Fruit fly (Drosophila melanogaster) whole organism, wandering third instar larva: ENCODE data around the gene cact.

ENCODE experiments used
- Abd-B ChIP-seq: fragments of >200 bp; optimal IDR thresholded peaks from 2 replicates; lab custom pipeline; 2017; ENCODE audit warnings: missing biosample characterization, missing genetic modification characterization
- CG32264 ChIP-seq: fragments of 200-800 bp; sonication (Bioruptor generic); optimal IDR thresholded peaks from 2 replicates; lab custom pipeline; 2016; ENCODE audit warnings: missing biosample characterization, missing genetic modification characterization
- CG9705 ChIP-seq: fragments of 200-800 bp; sonication (Bioruptor generic); optimal IDR thresholded peaks from 2 replicates; lab custom pipeline; 2018; ENCODE audit warnings: missing biosample characterization, mild to moderate bottlenecking, missing genetic modification characterization
- CrebA ChIP-seq: fragments of 200-800 bp; sonication (Bioruptor generic); optimal IDR thresholded peaks from 2 replicates; lab custom pipeline; 2016; ENCODE audit warnings: missing biosample characterization, mild to moderate bottlenecking, missing genetic modification characterization, borderline replicate concordance
- Dfd ChIP-seq: fragments of >200 bp; optimal IDR thresholded peaks from 2 replicates; lab custom pipeline; 2017; ENCODE audit warnings: missing biosample characterization, missing genetic modification characterization
- Dif ChIP-seq: fragments of 200-275, 200-300 bp; sonication (Bioruptor generic); optimal IDR thresholded peaks from 2 replicates; lab custom pipeline; 2018; ENCODE audit warnings: missing biosample characterization, missing genetic modification characterization; ENCODE audit not compliant: partially characterized antibody
- HLH106 ChIP-seq: fragments of 200-800 bp; optimal IDR thresholded peaks from 3 replicates; lab custom pipeline; 2019; ENCODE audit warnings: missing biosample characterization, mild to moderate bottlenecking, missing genetic modification characterization, moderate library complexity
- Hnf4 ChIP-seq: fragments of 200-800 bp; sonication (Bioruptor generic); optimal IDR thresholded peaks from 2 replicates; lab custom pipeline; 2016; ENCODE audit warnings: missing biosample characterization, mild to moderate bottlenecking, missing genetic modification characterization
- Hr78 ChIP-seq: fragments of >200 bp; optimal IDR thresholded peaks from 2 replicates; lab custom pipeline; 2017; ENCODE audit warnings: missing biosample characterization, missing genetic modification characterization
- Hr83 ChIP-seq: fragments of 200-300 bp; sonication (Bioruptor generic); optimal IDR thresholded peaks from 2 replicates; lab custom pipeline; 2016; ENCODE audit warnings: missing biosample characterization, mild to moderate bottlenecking, missing genetic modification characterization, moderate library complexity; ENCODE audit not compliant: poor library complexity, severe bottlenecking
- Jra ChIP-seq: sonication (Bioruptor generic); optimal IDR thresholded peaks from 2 replicates; lab custom pipeline; 2016; ENCODE audit warnings: missing biosample characterization, missing genetic modification characterization
- Mio ChIP-seq: sonication (Bioruptor generic); optimal IDR thresholded peaks from 2 replicates; lab custom pipeline; 2016; ENCODE audit warnings: missing biosample characterization, missing genetic modification characterization
- Myc ChIP-seq: fragments of >200 bp; optimal IDR thresholded peaks from 2 replicates; lab custom pipeline; 2017
- N ChIP-seq: fragments of >200 bp; optimal IDR thresholded peaks from 2 replicates; lab custom pipeline; 2018; ENCODE audit warnings: missing biosample characterization, missing external identifiers, missing genetic modification characterization
- OdsH ChIP-seq: fragments of 200-800 bp; sonication (Bioruptor generic); optimal IDR thresholded peaks from 2 replicates; lab custom pipeline; 2016; ENCODE audit warnings: missing biosample characterization, mild to moderate bottlenecking, missing genetic modification characterization
- Rel ChIP-seq, 2 experiments: fragments of 200-800 bp; sonication (Bioruptor generic) in 1 of 2; optimal IDR thresholded peaks; 2 replicates in 1 of 2; 3 replicates in 1 of 2; lab custom pipeline; 2016 to 2019; ENCODE audit warnings: mild to moderate bottlenecking in 2 of 2, missing biosample characterization in 2 of 2, missing genetic modification characterization in 2 of 2, moderate library complexity in 1 of 2
- Sp1 ChIP-seq: fragments of 200-800 bp; sonication (Bioruptor generic); optimal IDR thresholded peaks from 3 replicates; lab custom pipeline; 2019; ENCODE audit warnings: missing biosample characterization, mild to moderate bottlenecking, missing genetic modification characterization, moderate library complexity
- br ChIP-seq: fragments of 200-800 bp; sonication (Bioruptor generic); optimal IDR thresholded peaks from 2 replicates; lab custom pipeline; 2016; ENCODE audit warnings: missing biosample characterization, missing genetic modification characterization
- brk ChIP-seq: fragments of 200-800 bp; sonication (Bioruptor generic); optimal IDR thresholded peaks from 2 replicates; lab custom pipeline; 2016; ENCODE audit warnings: missing biosample characterization, mild to moderate bottlenecking, missing genetic modification characterization
- dl ChIP-seq, 2 experiments: fragments of 175-275, 200-275 bp in 1 of 2; fragments of 200-275 bp in 1 of 2; sonication (Bioruptor generic); optimal IDR thresholded peaks; lab custom pipeline; 2018; ENCODE audit warnings: mild to moderate bottlenecking in 2 of 2, missing biosample characterization in 2 of 2, missing genetic modification characterization in 2 of 2, moderate library complexity in 2 of 2; ENCODE audit not compliant: partially characterized antibody in 2 of 2, insufficient read depth in 1 of 2
- dmrt93B ChIP-seq: fragments of 200-800 bp; sonication (Bioruptor generic); optimal IDR thresholded peaks from 2 replicates; lab custom pipeline; 2018; ENCODE audit warnings: missing biosample characterization, mild to moderate bottlenecking, missing genetic modification characterization
- foxo ChIP-seq, 2 experiments: fragments of 200-800 bp; sonication (Bioruptor generic); optimal IDR thresholded peaks; 2 replicates in 1 of 2; 3 replicates in 1 of 2; lab custom pipeline; 2016 to 2017; ENCODE audit warnings: missing biosample characterization in 2 of 2, missing genetic modification characterization in 2 of 2
- fru ChIP-seq: fragments of 200-800 bp; sonication (Bioruptor generic); optimal IDR thresholded peaks from 3 replicates; lab custom pipeline; 2016; ENCODE audit warnings: missing biosample characterization, mild to moderate bottlenecking, missing genetic modification characterization
- h ChIP-seq: fragments of 200-800 bp; sonication (Bioruptor generic); optimal IDR thresholded peaks from 3 replicates; lab custom pipeline; 2016; ENCODE audit warnings: missing biosample characterization, mild to moderate bottlenecking, missing genetic modification characterization
- jim ChIP-seq: fragments of 175-275, 200-325 bp; sonication (Bioruptor generic); optimal IDR thresholded peaks from 2 replicates; lab custom pipeline; 2016; ENCODE audit warnings: missing biosample characterization, mild to moderate bottlenecking, missing genetic modification characterization
- lola ChIP-seq: fragments of >200 bp; optimal IDR thresholded peaks from 2 replicates; lab custom pipeline; 2017; ENCODE audit warnings: missing biosample characterization, missing genetic modification characterization
- psq ChIP-seq: fragments of 200-800 bp; sonication (Bioruptor generic); optimal IDR thresholded peaks from 3 replicates; lab custom pipeline; 2017; ENCODE audit warnings: missing biosample characterization, mild to moderate bottlenecking, missing genetic modification characterization, moderate library complexity
- rgr ChIP-seq: fragments of 200-800 bp; sonication (Bioruptor generic); optimal IDR thresholded peaks from 3 replicates; lab custom pipeline; 2016; ENCODE audit warnings: missing biosample characterization, mild to moderate bottlenecking, missing genetic modification characterization
- sage ChIP-seq: fragments of 200-800 bp; sonication (Bioruptor generic); optimal IDR thresholded peaks from 2 replicates; lab custom pipeline; 2016; ENCODE audit warnings: missing biosample characterization, mild to moderate bottlenecking, missing genetic modification characterization
- sv ChIP-seq: fragments of 200-800 bp; sonication (Bioruptor generic); optimal IDR thresholded peaks from 3 replicates; lab custom pipeline; 2016; ENCODE audit warnings: missing biosample characterization, missing genetic modification characterization
- tai ChIP-seq: sonication (Bioruptor generic); optimal IDR thresholded peaks from 2 replicates; lab custom pipeline; 2016; ENCODE audit warnings: missing biosample characterization, missing genetic modification characterization
- woc ChIP-seq: sonication (Bioruptor generic); optimal IDR thresholded peaks from 2 replicates; lab custom pipeline; 2016; ENCODE audit warnings: missing biosample characterization, mild to moderate bottlenecking, missing genetic modification characterization

Gene cact

dm6 chr2L:16319743-16320142 is 6.3 kb downstream of the cact start:
- TF ChIP-seq fru (GFP tag; lab: Kevin White, UChicago) (peak; percentile 93), dl (GFP tag; optimal IDR thresholded peaks at IDR 0.05; lab: Kevin White, UChicago; ENCODE audit: insufficient read depth in 1 of 2, partially characterized antibody in 2 of 2) (peak in 1 of 2 experiments; percentile 80), Hr83 (GFP tag; lab: Kevin White, UChicago) (peak; percentile 16), tai (no peak), brk (GFP tag; lab: Kevin White, UChicago) (no peak), h (GFP tag; lab: Kevin White, UChicago) (peak; percentile 11), Dif (GFP tag; lab: Kevin White, UChicago) (no peak), HLH106 (tag; lab: Kevin White, UChicago) (no peak), CG9705 (GFP tag; lab: Kevin White, UChicago) (no peak), Hr78 (GFP tag; lab: Kevin White, UChicago) (no peak), Myc (no peak), Dfd (GFP tag; lab: Kevin White, UChicago) (no peak), CG32264 (GFP tag; lab: Kevin White, UChicago) (no peak), sv (GFP tag; lab: Kevin White, UChicago) (no peak), Sp1 (no peak), Rel (GFP tag; optimal IDR thresholded peaks at IDR 0.05; lab: Kevin White, UChicago) (no peak), Rel (tag; optimal IDR thresholded peaks at IDR 0.05; lab: Kevin White, UChicago) (peak; percentile 99)

DNA sequence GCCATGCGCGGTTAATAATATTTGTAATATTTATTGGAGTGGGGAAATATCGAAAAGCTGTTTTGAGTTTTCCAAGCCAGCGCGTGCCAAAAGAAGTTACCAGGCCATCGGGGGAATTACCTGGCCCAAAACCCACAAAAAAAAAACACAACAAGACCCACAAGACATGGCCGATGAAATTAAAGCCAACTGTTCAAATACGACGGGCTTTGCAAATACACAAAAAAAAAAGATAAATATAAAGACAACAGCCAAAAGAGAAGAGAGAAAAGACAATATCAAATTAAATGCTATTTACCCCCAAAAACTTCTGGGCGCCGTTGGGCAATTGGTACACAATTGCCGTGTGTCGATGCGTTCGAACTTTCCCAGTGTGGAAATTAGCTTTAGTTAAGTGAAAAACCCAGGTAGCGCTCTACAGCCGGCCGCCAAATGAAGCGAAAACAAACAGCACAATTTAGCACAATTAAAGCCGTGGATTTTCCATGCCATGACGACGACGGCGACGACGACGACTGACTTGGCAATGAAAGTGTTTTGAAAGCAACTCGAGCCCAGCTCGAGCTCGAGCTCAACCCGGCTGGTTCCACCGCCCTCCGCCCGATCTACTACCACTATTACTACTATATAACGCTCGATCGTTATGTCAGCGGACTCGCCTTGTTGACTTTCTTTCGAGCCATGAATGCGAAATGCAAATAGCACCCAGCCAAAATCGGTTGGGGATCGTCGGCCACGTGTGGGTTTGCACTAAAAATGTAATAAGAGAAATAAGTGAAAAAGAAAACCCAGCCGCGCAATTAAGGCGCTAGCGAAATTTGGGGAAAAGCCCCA is 8.0 kb downstream of the cact start:
- peak; percentile 50 for TF ChIP-seq br (GFP tag; lab: Kevin White, UChicago)
- no peak for TF ChIP-seq CG9705 (GFP tag; lab: Kevin White, UChicago)
- peak; percentile 30 for TF ChIP-seq fru (GFP tag; lab: Kevin White, UChicago)
- TF ChIP-seq h (GFP tag; lab: Kevin White, UChicago), result peak; percentile 69
- peak; percentile 35 for TF ChIP-seq sv (GFP tag; lab: Kevin White, UChicago)
- TF ChIP-seq N (GFP tag; lab: Kevin White, UChicago), result no peak
- no peak for TF ChIP-seq Rel (GFP tag; optimal IDR thresholded peaks at IDR 0.05; lab: Kevin White, UChicago)
- peak; percentile 54 for TF ChIP-seq Rel (tag; optimal IDR thresholded peaks at IDR 0.05; lab: Kevin White, UChicago)
- peak; percentile 95 for TF ChIP-seq Hr83 (GFP tag; lab: Kevin White, UChicago)
- peak; percentile 63 for TF ChIP-seq rgr (GFP tag; lab: Kevin White, UChicago)
- TF ChIP-seq sage (GFP tag; lab: Kevin White, UChicago), result no peak
- peak; percentile 44 for TF ChIP-seq Hnf4 (GFP tag; lab: Kevin White, UChicago)
- peak; percentile 26 for TF ChIP-seq psq
- TF ChIP-seq Hr78 (GFP tag; lab: Kevin White, UChicago), result no peak
- TF ChIP-seq OdsH (GFP tag; lab: Kevin White, UChicago), result peak; percentile 21
- no peak for TF ChIP-seq tai
- TF ChIP-seq HLH106 (tag; lab: Kevin White, UChicago), result no peak
- TF ChIP-seq Dfd (GFP tag; lab: Kevin White, UChicago), result no peak
- peak; percentile 89 for TF ChIP-seq jim (GFP tag; lab: Kevin White, UChicago)

dm6 chr2L:16317131-16317530 is 8.9 kb downstream of the cact start:
- TF ChIP-seq sv (GFP tag; lab: Kevin White, UChicago), result no peak
- TF ChIP-seq foxo (GFP tag; optimal IDR thresholded peaks at IDR 0.05; lab: Kevin White, UChicago), result no peak
- no peak for TF ChIP-seq Myc
- TF ChIP-seq psq, result no peak
- TF ChIP-seq Hr83 (GFP tag; lab: Kevin White, UChicago), result no peak
- TF ChIP-seq dmrt93B (GFP tag; lab: Kevin White, UChicago), result no peak
- no peak for TF ChIP-seq Abd-B (GFP tag; lab: Kevin White, UChicago)
- TF ChIP-seq CG32264 (GFP tag; lab: Kevin White, UChicago), result no peak
- TF ChIP-seq HLH106 (tag; lab: Kevin White, UChicago), result no peak
- TF ChIP-seq Mio (GFP tag; lab: Kevin White, UChicago), result no peak
- TF ChIP-seq br (GFP tag; lab: Kevin White, UChicago), result no peak
- TF ChIP-seq Jra, result no peak
- no peak for TF ChIP-seq Hr78 (GFP tag; lab: Kevin White, UChicago)
- TF ChIP-seq lola, result no peak
- no peak for TF ChIP-seq CrebA (GFP tag; lab: Kevin White, UChicago)
- TF ChIP-seq woc (GFP tag; lab: Kevin White, UChicago), result no peak
- TF ChIP-seq CG9705 (GFP tag; lab: Kevin White, UChicago), result no peak
- no peak for TF ChIP-seq dl (GFP tag; optimal IDR thresholded peaks at IDR 0.05; lab: Kevin White, UChicago; ENCODE audit: insufficient read depth in 1 of 2, partially characterized antibody in 2 of 2)
- no peak for TF ChIP-seq brk (GFP tag; lab: Kevin White, UChicago)
